Fruit fly (Drosophila melanogaster): ENCODE results near the gene Prp16.

Gene Prp16

dm6 chrX:14208426-14209208 is 7.5 kb downstream of the Prp16 start (continued):
- TF ChIP-seq CG1621 (tag; optimal IDR thresholded peaks at IDR 0.05) = peak; percentile 59
- peak; percentile 62 for TF ChIP-seq CG6854 (GFP tag; optimal IDR thresholded peaks at IDR 0.05)
- peak; percentile 68 for TF ChIP-seq Ets96B (tag; optimal IDR thresholded peaks at IDR 0.05)
- peak; percentile 44 for TF ChIP-seq dac (GFP tag; optimal IDR thresholded peaks at IDR 0.05)
- TF ChIP-seq pdm3 (GFP tag; optimal IDR thresholded peaks at IDR 0.05) = peak; percentile 66
- peak; percentile 62 to 72 for TF ChIP-seq ss (GFP tag; optimal IDR thresholded peaks at IDR 0.05)
- TF ChIP-seq CG6792 (GFP tag; optimal IDR thresholded peaks at IDR 0.05) = peak; percentile 64
- peak; percentile 54 for TF ChIP-seq CG31627 (GFP tag; optimal IDR thresholded peaks at IDR 0.05)
- TF ChIP-seq topi (GFP tag; optimal IDR thresholded peaks at IDR 0.05) = peak; percentile 79
- TF ChIP-seq cyc (GFP tag; optimal IDR thresholded peaks at IDR 0.05) = peak; percentile 65
- TF ChIP-seq CG8319 (GFP tag; optimal IDR thresholded peaks at IDR 0.05) = peak; percentile 38
- TF ChIP-seq CG15336 (GFP tag; IDR thresholded peaks at IDR 0.05) = peak; percentile 83
- TF ChIP-seq vri (GFP tag; optimal IDR thresholded peaks at IDR 0.05) = no peak
- TF ChIP-seq Eip78C (GFP tag) = peak; percentile 96
- peak; percentile 83 for TF ChIP-seq Met (GFP tag; optimal IDR thresholded peaks at IDR 0.05)
- TF ChIP-seq esn (GFP tag; optimal IDR thresholded peaks at IDR 0.05) = peak; percentile 68
- peak; percentile 64 for TF ChIP-seq CG8632 (GFP tag; optimal IDR thresholded peaks at IDR 0.05)
- TF ChIP-seq CG11762 (GFP tag; optimal IDR thresholded peaks at IDR 0.05; ENCODE audit: insufficient read depth) = peak; percentile 57
- peak; percentile 46 for TF ChIP-seq Hr39 (GFP tag; optimal IDR thresholded peaks at IDR 0.05)
- peak; percentile 40 for TF ChIP-seq Lpt (GFP tag; optimal IDR thresholded peaks at IDR 0.05)
- peak; percentile 82 for TF ChIP-seq CG8119 (GFP tag; IDR thresholded peaks at IDR 0.05)
- peak; percentile 74 for TF ChIP-seq CG6808 (GFP tag; optimal IDR thresholded peaks at IDR 0.05)
- no peak for TF ChIP-seq Eip93F (GFP tag; optimal IDR thresholded peaks at IDR 0.05)
- peak; percentile 87 for TF ChIP-seq svp (GFP tag)
- peak; percentile 75 for TF ChIP-seq CG3032 (tag; optimal IDR thresholded peaks at IDR 0.05)
- peak; percentile 71 for TF ChIP-seq Smox (GFP tag; optimal IDR thresholded peaks at IDR 0.05)
- TF ChIP-seq lz (GFP tag; optimal IDR thresholded peaks at IDR 0.05) = peak; percentile 69
- TF ChIP-seq acj6 (GFP tag; optimal IDR thresholded peaks at IDR 0.05) = peak; percentile 74
- TF ChIP-seq Sox14 (GFP tag; optimal IDR thresholded peaks at IDR 0.05) = peak; percentile 59

DNA sequence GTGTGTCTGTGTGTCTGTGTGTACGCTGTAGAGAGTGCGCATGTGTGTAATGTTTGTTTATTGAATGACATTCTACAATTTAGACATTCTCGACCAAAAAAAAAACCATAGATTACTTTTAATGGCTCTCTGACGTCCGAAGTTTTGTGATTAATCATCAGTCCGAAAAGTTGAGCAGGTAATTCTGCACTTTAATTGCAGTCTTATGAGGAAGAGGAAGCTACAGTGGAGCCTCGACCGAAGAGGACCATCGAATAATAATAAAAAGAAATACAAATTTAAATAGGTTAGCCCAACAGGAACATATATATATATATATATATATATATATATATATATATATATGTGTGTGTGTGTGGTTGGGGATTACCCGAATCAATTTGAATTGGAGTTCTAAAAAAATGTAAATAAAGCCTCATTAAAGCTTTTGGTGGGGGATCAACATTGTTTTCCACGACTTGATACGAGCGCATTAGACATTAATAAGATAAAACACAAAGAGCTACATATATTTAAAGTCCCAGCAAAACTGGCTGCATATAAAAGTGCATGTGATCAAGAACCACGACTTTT is 8.1 kb downstream of the Prp16 start:
- peak; percentile 26 for TF ChIP-seq topi (GFP tag; optimal IDR thresholded peaks at IDR 0.05)
- TF ChIP-seq CG6163 (GFP tag; IDR thresholded peaks at IDR 0.05) = no peak
- TF ChIP-seq Hr38 (GFP tag; optimal IDR thresholded peaks at IDR 0.05) = no peak
- TF ChIP-seq dsx (GFP tag; optimal IDR thresholded peaks at IDR 0.05; ENCODE audit: poor library complexity, severe bottlenecking) = no peak
- peak; percentile 6 for TF ChIP-seq Smox (GFP tag; optimal IDR thresholded peaks at IDR 0.05)
- no peak for TF ChIP-seq CG8319 (GFP tag; optimal IDR thresholded peaks at IDR 0.05)
- no peak for TF ChIP-seq CG9139 (GFP tag; optimal IDR thresholded peaks at IDR 0.05)
- TF ChIP-seq CG11902 (GFP tag; optimal IDR thresholded peaks at IDR 0.05) = no peak
- no peak for TF ChIP-seq CG16779 (tag; optimal IDR thresholded peaks at IDR 0.05)
- no peak for TF ChIP-seq CG3032 (tag; optimal IDR thresholded peaks at IDR 0.05)
- no peak for TF ChIP-seq CG4318 (GFP tag; optimal IDR thresholded peaks at IDR 0.05)
- peak; percentile 58 for TF ChIP-seq svp (GFP tag)
- peak; percentile 21 for TF ChIP-seq CG31627 (GFP tag; optimal IDR thresholded peaks at IDR 0.05)
- no peak for TF ChIP-seq Sox15 (GFP tag; optimal IDR thresholded peaks at IDR 0.05)
- TF ChIP-seq CG6854 (GFP tag; optimal IDR thresholded peaks at IDR 0.05) = no peak
- TF ChIP-seq Hr39 (GFP tag; optimal IDR thresholded peaks at IDR 0.05) = no peak
- TF ChIP-seq CG34406 (GFP tag; optimal IDR thresholded peaks at IDR 0.05) = peak; percentile 1
- TF ChIP-seq vri (GFP tag; optimal IDR thresholded peaks at IDR 0.05) = peak; percentile 11
- no peak for TF ChIP-seq CG10669 (GFP tag; optimal IDR thresholded peaks at IDR 0.05)
- TF ChIP-seq esn (GFP tag; optimal IDR thresholded peaks at IDR 0.05) = no peak
- TF ChIP-seq Eip75B (GFP tag; optimal IDR thresholded peaks at IDR 0.05) = no peak
- no peak for TF ChIP-seq Ets21C (GFP tag; optimal IDR thresholded peaks at IDR 0.05)
- TF ChIP-seq fkh (GFP tag; optimal IDR thresholded peaks at IDR 0.05) = peak; percentile 48
- TF ChIP-seq Sox102F (GFP tag; optimal IDR thresholded peaks at IDR 0.05) = peak; percentile 11
- TF ChIP-seq Eip78C (GFP tag) = peak; percentile 31

All from whole organism, prepupa.